Fruit fly (Drosophila melanogaster): ENCODE results near the gene gwl.

- no peak for TF ChIP-seq Sin3A (optimal IDR thresholded peaks at IDR 0.05)
- TF ChIP-seq Myc (optimal IDR thresholded peaks at IDR 0.05): no peak
- no peak for TF ChIP-seq ttk (optimal IDR thresholded peaks at IDR 0.05)
- no peak for TF ChIP-seq psq (optimal IDR thresholded peaks at IDR 0.05)
- no peak for TF ChIP-seq h (optimal IDR thresholded peaks at IDR 0.05)
These were observed 39.9 kb upstream of the gwl start for dm6 chr3R:18706289-18706688.

Data from Kc167 (cell line).